Fruit fly (Drosophila melanogaster) whole organism, wandering third instar larva: ENCODE data around the gene CG7370.

Source experiments
- Abd-B ChIP-seq: fragments of >200 bp; optimal IDR thresholded peaks from 2 replicates; lab custom pipeline; 2017; ENCODE audit warnings: missing biosample characterization, missing genetic modification characterization
- CG32264 ChIP-seq: fragments of 200-800 bp; sonication (Bioruptor generic); optimal IDR thresholded peaks from 2 replicates; lab custom pipeline; 2016; ENCODE audit warnings: missing biosample characterization, missing genetic modification characterization
- CG9705 ChIP-seq: fragments of 200-800 bp; sonication (Bioruptor generic); optimal IDR thresholded peaks from 2 replicates; lab custom pipeline; 2018; ENCODE audit warnings: missing biosample characterization, mild to moderate bottlenecking, missing genetic modification characterization
- CrebA ChIP-seq: fragments of 200-800 bp; sonication (Bioruptor generic); optimal IDR thresholded peaks from 2 replicates; lab custom pipeline; 2016; ENCODE audit warnings: missing biosample characterization, mild to moderate bottlenecking, missing genetic modification characterization, borderline replicate concordance
- Dfd ChIP-seq: fragments of >200 bp; optimal IDR thresholded peaks from 2 replicates; lab custom pipeline; 2017; ENCODE audit warnings: missing biosample characterization, missing genetic modification characterization
- Dif ChIP-seq: fragments of 200-275, 200-300 bp; sonication (Bioruptor generic); optimal IDR thresholded peaks from 2 replicates; lab custom pipeline; 2018; ENCODE audit warnings: missing biosample characterization, missing genetic modification characterization; ENCODE audit not compliant: partially characterized antibody
- GATAd ChIP-seq: sonication (Bioruptor generic); optimal IDR thresholded peaks from 2 replicates; lab custom pipeline; 2016; ENCODE audit warnings: missing biosample characterization, missing genetic modification characterization
- HLH106 ChIP-seq: fragments of 200-800 bp; optimal IDR thresholded peaks from 3 replicates; lab custom pipeline; 2019; ENCODE audit warnings: missing biosample characterization, mild to moderate bottlenecking, missing genetic modification characterization, moderate library complexity
- Hnf4 ChIP-seq: fragments of 200-800 bp; sonication (Bioruptor generic); optimal IDR thresholded peaks from 2 replicates; lab custom pipeline; 2016; ENCODE audit warnings: missing biosample characterization, mild to moderate bottlenecking, missing genetic modification characterization
- Hr78 ChIP-seq: fragments of >200 bp; optimal IDR thresholded peaks from 2 replicates; lab custom pipeline; 2017; ENCODE audit warnings: missing biosample characterization, missing genetic modification characterization
- Hr83 ChIP-seq: fragments of 200-300 bp; sonication (Bioruptor generic); optimal IDR thresholded peaks from 2 replicates; lab custom pipeline; 2016; ENCODE audit warnings: missing biosample characterization, mild to moderate bottlenecking, missing genetic modification characterization, moderate library complexity; ENCODE audit not compliant: poor library complexity, severe bottlenecking
- Jra ChIP-seq: sonication (Bioruptor generic); optimal IDR thresholded peaks from 2 replicates; lab custom pipeline; 2016; ENCODE audit warnings: missing biosample characterization, missing genetic modification characterization
- Mio ChIP-seq: sonication (Bioruptor generic); optimal IDR thresholded peaks from 2 replicates; lab custom pipeline; 2016; ENCODE audit warnings: missing biosample characterization, missing genetic modification characterization
- Myc ChIP-seq: fragments of >200 bp; optimal IDR thresholded peaks from 2 replicates; lab custom pipeline; 2017
- N ChIP-seq: fragments of >200 bp; optimal IDR thresholded peaks from 2 replicates; lab custom pipeline; 2018; ENCODE audit warnings: missing biosample characterization, missing external identifiers, missing genetic modification characterization
- OdsH ChIP-seq: fragments of 200-800 bp; sonication (Bioruptor generic); optimal IDR thresholded peaks from 2 replicates; lab custom pipeline; 2016; ENCODE audit warnings: missing biosample characterization, mild to moderate bottlenecking, missing genetic modification characterization
- Rel ChIP-seq, 2 experiments: fragments of 200-800 bp; sonication (Bioruptor generic) in 1 of 2; optimal IDR thresholded peaks; 2 replicates in 1 of 2; 3 replicates in 1 of 2; lab custom pipeline; 2016 to 2019; ENCODE audit warnings: mild to moderate bottlenecking in 2 of 2, missing biosample characterization in 2 of 2, missing genetic modification characterization in 2 of 2, moderate library complexity in 1 of 2
- Sp1 ChIP-seq: fragments of 200-800 bp; sonication (Bioruptor generic); optimal IDR thresholded peaks from 3 replicates; lab custom pipeline; 2019; ENCODE audit warnings: missing biosample characterization, mild to moderate bottlenecking, missing genetic modification characterization, moderate library complexity
- Vsx2 ChIP-seq: fragments of 200-300, 225-300 bp; sonication (Bioruptor generic); optimal IDR thresholded peaks from 2 replicates; lab custom pipeline; 2018; ENCODE audit warnings: missing biosample characterization, missing genetic modification characterization; ENCODE audit not compliant: partially characterized antibody
- br ChIP-seq: fragments of 200-800 bp; sonication (Bioruptor generic); optimal IDR thresholded peaks from 2 replicates; lab custom pipeline; 2016; ENCODE audit warnings: missing biosample characterization, missing genetic modification characterization
- brk ChIP-seq: fragments of 200-800 bp; sonication (Bioruptor generic); optimal IDR thresholded peaks from 2 replicates; lab custom pipeline; 2016; ENCODE audit warnings: missing biosample characterization, mild to moderate bottlenecking, missing genetic modification characterization
- dl ChIP-seq, 2 experiments: fragments of 175-275, 200-275 bp in 1 of 2; fragments of 200-275 bp in 1 of 2; sonication (Bioruptor generic); optimal IDR thresholded peaks; lab custom pipeline; 2018; ENCODE audit warnings: mild to moderate bottlenecking in 2 of 2, missing biosample characterization in 2 of 2, missing genetic modification characterization in 2 of 2, moderate library complexity in 2 of 2; ENCODE audit not compliant: partially characterized antibody in 2 of 2, insufficient read depth in 1 of 2
- dmrt93B ChIP-seq: fragments of 200-800 bp; sonication (Bioruptor generic); optimal IDR thresholded peaks from 2 replicates; lab custom pipeline; 2018; ENCODE audit warnings: missing biosample characterization, mild to moderate bottlenecking, missing genetic modification characterization
- dsf ChIP-seq: sonication (Bioruptor generic); optimal IDR thresholded peaks from 2 replicates; lab custom pipeline; 2016; ENCODE audit warnings: missing biosample characterization, missing genetic modification characterization, borderline replicate concordance
- ey ChIP-seq: fragments of 200-800 bp; sonication (Bioruptor generic); optimal IDR thresholded peaks from 2 replicates; lab custom pipeline; 2016; ENCODE audit warnings: missing biosample characterization, missing genetic modification characterization
- foxo ChIP-seq, 2 experiments: fragments of 200-800 bp; sonication (Bioruptor generic); optimal IDR thresholded peaks; 2 replicates in 1 of 2; 3 replicates in 1 of 2; lab custom pipeline; 2016 to 2017; ENCODE audit warnings: missing biosample characterization in 2 of 2, missing genetic modification characterization in 2 of 2
- fru ChIP-seq: fragments of 200-800 bp; sonication (Bioruptor generic); optimal IDR thresholded peaks from 3 replicates; lab custom pipeline; 2016; ENCODE audit warnings: missing biosample characterization, mild to moderate bottlenecking, missing genetic modification characterization
- h ChIP-seq: fragments of 200-800 bp; sonication (Bioruptor generic); optimal IDR thresholded peaks from 3 replicates; lab custom pipeline; 2016; ENCODE audit warnings: missing biosample characterization, mild to moderate bottlenecking, missing genetic modification characterization
- jim ChIP-seq: fragments of 175-275, 200-325 bp; sonication (Bioruptor generic); optimal IDR thresholded peaks from 2 replicates; lab custom pipeline; 2016; ENCODE audit warnings: missing biosample characterization, mild to moderate bottlenecking, missing genetic modification characterization
- lola ChIP-seq: fragments of >200 bp; optimal IDR thresholded peaks from 2 replicates; lab custom pipeline; 2017; ENCODE audit warnings: missing biosample characterization, missing genetic modification characterization
- pan ChIP-seq: fragments of >200 bp; optimal IDR thresholded peaks from 2 replicates; lab custom pipeline; 2017
- psq ChIP-seq: fragments of 200-800 bp; sonication (Bioruptor generic); optimal IDR thresholded peaks from 3 replicates; lab custom pipeline; 2017; ENCODE audit warnings: missing biosample characterization, mild to moderate bottlenecking, missing genetic modification characterization, moderate library complexity
- rgr ChIP-seq: fragments of 200-800 bp; sonication (Bioruptor generic); optimal IDR thresholded peaks from 3 replicates; lab custom pipeline; 2016; ENCODE audit warnings: missing biosample characterization, mild to moderate bottlenecking, missing genetic modification characterization
- sage ChIP-seq: fragments of 200-800 bp; sonication (Bioruptor generic); optimal IDR thresholded peaks from 2 replicates; lab custom pipeline; 2016; ENCODE audit warnings: missing biosample characterization, mild to moderate bottlenecking, missing genetic modification characterization
- sv ChIP-seq: fragments of 200-800 bp; sonication (Bioruptor generic); optimal IDR thresholded peaks from 3 replicates; lab custom pipeline; 2016; ENCODE audit warnings: missing biosample characterization, missing genetic modification characterization
- tai ChIP-seq: sonication (Bioruptor generic); optimal IDR thresholded peaks from 2 replicates; lab custom pipeline; 2016; ENCODE audit warnings: missing biosample characterization, missing genetic modification characterization
- usp ChIP-seq: fragments of >200 bp; optimal IDR thresholded peaks from 2 replicates; lab custom pipeline; 2017; ENCODE audit warnings: missing biosample characterization, missing genetic modification characterization
- woc ChIP-seq: sonication (Bioruptor generic); optimal IDR thresholded peaks from 2 replicates; lab custom pipeline; 2016; ENCODE audit warnings: missing biosample characterization, mild to moderate bottlenecking, missing genetic modification characterization

CG7370 gene

DNA sequence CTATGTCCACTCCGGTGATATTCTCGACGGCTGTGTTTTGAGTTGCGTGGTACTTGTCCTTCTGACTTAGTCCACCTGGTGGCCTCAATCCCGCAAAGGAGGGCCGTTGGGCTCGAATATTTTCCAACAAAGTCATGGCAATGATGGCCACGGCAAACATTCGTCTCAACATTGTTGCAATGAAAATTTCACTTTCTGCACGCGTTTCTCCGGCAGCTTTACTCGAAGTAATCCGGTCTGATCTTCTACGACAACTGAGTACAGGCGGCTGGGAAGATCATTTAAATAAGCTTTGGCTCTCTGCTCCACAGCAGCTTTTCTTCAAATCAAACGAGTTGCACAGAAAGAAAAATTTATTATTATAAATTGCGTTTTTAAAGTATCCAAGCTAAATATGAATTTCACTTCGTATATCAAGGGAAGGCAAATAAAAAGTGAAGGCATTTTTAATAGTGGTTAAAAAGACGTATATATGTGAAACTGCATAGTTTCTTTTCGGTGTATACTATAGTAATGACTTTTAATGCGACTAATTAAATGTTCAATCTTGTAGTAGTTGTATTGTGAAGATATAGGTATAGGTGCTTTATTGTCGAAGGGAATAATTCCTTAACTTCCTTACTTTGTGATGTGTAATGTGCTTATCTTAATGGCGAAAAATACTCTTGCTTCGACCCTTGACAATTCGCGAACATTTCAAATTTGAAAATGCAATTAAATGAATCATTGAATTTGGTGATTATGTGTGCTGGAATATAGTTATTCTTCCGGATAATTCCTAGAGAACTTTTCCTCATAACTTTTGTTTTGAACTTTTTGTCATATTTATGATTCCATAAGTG is 31.2 kb upstream of the CG7370 start, which contains the start of gene CG14567 (continued):
- TF ChIP-seq pan (lab: Kevin White, UChicago) (no peak), dsf (GFP tag; lab: Kevin White, UChicago) (no peak), Dfd (no peak), lola (no peak), woc (peak; percentile 57), psq (GFP tag; lab: Kevin White, UChicago) (peak; percentile 12), sv (no peak), CG9705 (GFP tag; lab: Kevin White, UChicago) (no peak)
- TF ChIP-seq, all 38 proteins: peak for 11

DNA sequence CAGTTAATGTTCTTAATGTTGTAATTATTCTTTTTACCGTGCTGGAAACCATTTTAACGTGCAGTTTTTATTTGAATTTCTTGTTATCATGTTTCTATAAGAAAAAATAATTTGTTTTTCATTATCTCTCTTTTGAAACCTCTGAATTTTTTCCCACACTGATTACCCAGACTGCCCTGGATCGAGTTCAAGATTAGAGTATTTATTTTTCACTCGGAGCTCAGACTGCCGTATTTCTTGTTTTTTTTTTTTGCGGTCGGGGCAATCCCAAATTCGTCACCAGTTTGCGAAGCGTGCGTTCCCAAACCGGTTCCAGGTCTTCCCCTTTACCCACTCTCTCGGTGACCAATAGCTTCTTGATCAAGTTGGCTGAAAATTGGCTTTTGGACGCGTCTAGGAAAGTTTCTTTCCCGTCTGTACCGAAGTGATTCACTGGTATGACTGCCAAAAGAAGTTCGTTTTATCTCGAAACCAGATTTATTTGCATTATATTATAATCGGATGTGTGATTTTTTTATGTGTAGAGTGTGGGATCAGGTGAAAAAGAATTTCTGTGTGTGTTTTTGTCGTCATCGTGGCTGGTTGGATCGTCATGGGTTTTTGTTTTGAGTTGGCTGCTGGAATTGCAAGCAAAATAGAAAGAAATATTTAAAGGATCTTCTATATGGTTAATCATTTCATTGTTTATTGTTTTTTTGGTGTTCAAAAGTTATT is 30.4 kb upstream of the CG7370 start:
- TF ChIP-seq ey (no peak), sage (GFP tag; lab: Kevin White, UChicago) (no peak), woc (peak; percentile 49), jim (no peak), br (GFP tag; lab: Kevin White, UChicago) (no peak), CrebA (GFP tag; lab: Kevin White, UChicago) (no peak), Rel (GFP tag; optimal IDR thresholded peaks at IDR 0.05; lab: Kevin White, UChicago) (no peak), Rel (tag; optimal IDR thresholded peaks at IDR 0.05; lab: Kevin White, UChicago) (peak; percentile 91), N (no peak), Mio (no peak), Dif (peak; percentile 16), Dfd (no peak), OdsH (GFP tag; lab: Kevin White, UChicago) (no peak), pan (lab: Kevin White, UChicago) (no peak), Abd-B (GFP tag; lab: Kevin White, UChicago) (no peak), brk (GFP tag; lab: Kevin White, UChicago) (no peak), Vsx2 (GFP tag; lab: Kevin White, UChicago) (peak; percentile 21), CG9705 (GFP tag; lab: Kevin White, UChicago) (no peak), HLH106 (tag; lab: Kevin White, UChicago) (no peak), CG32264 (GFP tag; lab: Kevin White, UChicago) (no peak), dl (GFP tag; optimal IDR thresholded peaks at IDR 0.05; lab: Kevin White, UChicago; ENCODE audit: insufficient read depth in 1 of 2, partially characterized antibody in 2 of 2) (no peak), Myc (no peak), dsf (GFP tag; lab: Kevin White, UChicago) (no peak), dmrt93B (GFP tag; lab: Kevin White, UChicago) (no peak), rgr (GFP tag; lab: Kevin White, UChicago) (peak; percentile 18), psq (GFP tag; lab: Kevin White, UChicago) (no peak), lola (no peak), Sp1 (GFP tag; lab: Kevin White, UChicago) (no peak), h (GFP tag; lab: Kevin White, UChicago) (peak; percentile 48), Hr78 (GFP tag; lab: Kevin White, UChicago) (no peak), Hr83 (GFP tag; lab: Kevin White, UChicago) (no peak), Jra (peak; percentile 10), foxo (GFP tag; optimal IDR thresholded peaks at IDR 0.05; lab: Kevin White, UChicago) (no peak), GATAd (GFP tag; lab: Kevin White, UChicago) (no peak), sv (no peak), usp (GFP tag; lab: Kevin White, UChicago) (no peak), Hnf4 (no peak), tai (GFP tag; lab: Kevin White, UChicago) (no peak), fru (no peak)
